Worm (Caenorhabditis elegans): ENCODE measurements around the gene sox-2.

DNA sequence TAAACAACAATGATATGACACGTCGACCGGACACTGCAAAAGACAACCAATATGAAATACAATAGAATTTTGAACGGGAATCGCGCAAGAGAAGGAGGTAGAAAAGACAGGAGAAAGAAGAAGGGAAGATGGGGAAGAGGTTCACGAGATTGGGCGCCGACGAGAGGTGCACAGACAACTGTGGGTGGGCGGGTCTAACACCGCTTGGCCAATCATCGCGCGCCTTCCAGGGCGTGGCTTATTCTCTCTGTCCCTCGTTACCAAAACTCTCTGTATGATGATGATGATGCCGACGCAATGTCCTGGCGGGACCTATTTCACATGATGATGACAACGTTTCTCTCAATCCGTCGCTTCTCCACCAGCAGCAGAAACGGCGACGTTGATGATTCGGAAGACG, 3.0 kb downstream of the sox-2 start:
- TF ChIP-seq dao-5 (tag; optimal IDR thresholded peaks at IDR 0.05) (no peak), him-1 (tag; optimal IDR thresholded peaks at IDR 0.05) (no peak), W03F9.2 (tag; optimal IDR thresholded peaks at IDR 0.05) (no peak)
